Worm (Caenorhabditis elegans) whole organism, L2 larva: ENCODE data around the gene ddx-17.

Experiments used
- C34F6.9 ChIP-seq: fragments of 150-350 bp; optimal IDR thresholded peaks from 2 replicates; lab custom pipeline; 2014; ENCODE audit warnings: missing biosample characterization, missing genetic modification characterization
- F13H6.1 ChIP-seq: sonication (generic microtip); optimal IDR thresholded peaks from 2 replicates; lab custom pipeline; 2016; ENCODE audit warnings: missing genetic modification characterization, missing compliant biosample characterization
- R02D3.7 ChIP-seq: fragments of 150-350 bp; optimal IDR thresholded peaks from 2 replicates; lab custom pipeline; 2014; ENCODE audit warnings: missing biosample characterization, missing genetic modification characterization
- Y55F3AM.14 ChIP-seq: fragments of 200-800 bp; sonication (Bioruptor generic); optimal IDR thresholded peaks from 2 replicates; lab custom pipeline; 2018; ENCODE audit warnings: mild to moderate bottlenecking, missing genetic modification characterization, missing compliant biosample characterization
- ZK546.5 ChIP-seq: sonication (generic microtip); optimal IDR thresholded peaks from 2 replicates; lab custom pipeline; 2017; ENCODE audit warnings: missing biosample characterization, missing genetic modification characterization
- alr-1 ChIP-seq: fragments of 150-350 bp; optimal IDR thresholded peaks from 2 replicates; lab custom pipeline; 2014; ENCODE audit warnings: missing biosample characterization, missing genetic modification characterization
- aly-2 ChIP-seq: fragments of 150-350 bp; optimal IDR thresholded peaks from 2 replicates; lab custom pipeline; 2014; ENCODE audit warnings: missing biosample characterization, missing genetic modification characterization
- ama-1 ChIP-seq: fragments of 150-350 bp; optimal IDR thresholded peaks from 2 replicates; lab custom pipeline; 2018; ENCODE audit warnings: inconsistent platforms
- blmp-1 ChIP-seq: sonication (generic microtip); optimal IDR thresholded peaks from 2 replicates; lab custom pipeline; 2017; ENCODE audit warnings: missing genetic modification characterization, mild to moderate bottlenecking, missing compliant biosample characterization, antibody characterized with exemption, moderate library complexity; ENCODE audit not compliant: insufficient read depth
- ceh-16 ChIP-seq: fragments of 150-350 bp; optimal IDR thresholded peaks from 2 replicates; lab custom pipeline; 2014; ENCODE audit warnings: missing biosample characterization, missing genetic modification characterization
- ceh-82 ChIP-seq: fragments of 150-350 bp; optimal IDR thresholded peaks from 2 replicates; lab custom pipeline; 2014; ENCODE audit warnings: missing biosample characterization, missing genetic modification characterization
- crh-2 ChIP-seq: sonication (generic microtip); optimal IDR thresholded peaks from 2 replicates; lab custom pipeline; 2017; ENCODE audit warnings: missing biosample characterization, missing genetic modification characterization
- dmd-4 ChIP-seq: sonication (generic microtip); optimal IDR thresholded peaks from 2 replicates; lab custom pipeline; 2017; ENCODE audit warnings: missing biosample characterization, missing genetic modification characterization
- egl-27 ChIP-seq: sonication (generic microtip); optimal IDR thresholded peaks from 3 replicates; lab custom pipeline; 2017; ENCODE audit warnings: missing biosample characterization, missing genetic modification reagents, missing genetic modification characterization
- elt-1 ChIP-seq: fragments of 150-350 bp; optimal IDR thresholded peaks from 2 replicates; lab custom pipeline; 2014; ENCODE audit warnings: missing biosample characterization, missing genetic modification characterization
- elt-3 ChIP-seq: sonication (generic microtip); optimal IDR thresholded peaks from 2 replicates; lab custom pipeline; 2017; ENCODE audit warnings: missing biosample characterization, missing genetic modification characterization
- fos-1 ChIP-seq: fragments of 150-350 bp; optimal IDR thresholded peaks from 2 replicates; lab custom pipeline; 2014; ENCODE audit warnings: missing biosample characterization, missing genetic modification characterization
- gmeb-1 ChIP-seq: fragments of 150-350 bp; optimal IDR thresholded peaks from 2 replicates; lab custom pipeline; 2014; ENCODE audit warnings: missing biosample characterization, missing genetic modification characterization
- lin-11 ChIP-seq: fragments of 150-350 bp; sonication (generic microtip); optimal IDR thresholded peaks from 2 replicates; lab custom pipeline; 2014; ENCODE audit warnings: missing biosample characterization, missing genetic modification characterization, inconsistent platforms, mixed read lengths
- lin-13 ChIP-seq: fragments of 150-350 bp; optimal IDR thresholded peaks from 2 replicates; lab custom pipeline; 2014; ENCODE audit warnings: missing biosample characterization, missing genetic modification reagents, missing genetic modification characterization
- lin-39 ChIP-seq: fragments of 150-350 bp; optimal IDR thresholded peaks from 2 replicates; lab custom pipeline; 2014; ENCODE audit warnings: missing biosample characterization, missing genetic modification reagents, missing genetic modification characterization
- lsy-2 ChIP-seq, 2 experiments: fragments of 150-350 bp in 1 of 2; sonication (generic microtip) in 1 of 2; optimal IDR thresholded peaks; 2 replicates each; lab custom pipeline; 2014 to 2017; ENCODE audit warnings: missing biosample characterization in 2 of 2, missing genetic modification characterization in 2 of 2
- mab-5 ChIP-seq: fragments of 150-350 bp; optimal IDR thresholded peaks from 2 replicates; lab custom pipeline; 2014; ENCODE audit warnings: missing biosample characterization, missing genetic modification characterization
- mbf-1 ChIP-seq: sonication (generic microtip); optimal IDR thresholded peaks from 2 replicates; lab custom pipeline; 2017; ENCODE audit warnings: missing biosample characterization, missing genetic modification characterization
- mdl-1 ChIP-seq, 2 experiments: fragments of 150-350 bp in 1 of 2; sonication (generic microtip) in 1 of 2; optimal IDR thresholded peaks; 2 replicates each; lab custom pipeline; 2017; ENCODE audit warnings: missing biosample characterization in 2 of 2, missing genetic modification characterization in 2 of 2
- nhr-10 ChIP-seq: sonication (generic microtip); optimal IDR thresholded peaks from 2 replicates; lab custom pipeline; 2017; ENCODE audit warnings: missing biosample characterization, missing genetic modification characterization
- nhr-11 ChIP-seq: fragments of 150-350 bp; optimal IDR thresholded peaks from 2 replicates; lab custom pipeline; 2014; ENCODE audit warnings: missing biosample characterization, missing genetic modification characterization
- nhr-12 ChIP-seq: fragments of 150-350 bp; optimal IDR thresholded peaks from 2 replicates; lab custom pipeline; 2014; ENCODE audit warnings: missing biosample characterization, missing genetic modification characterization
- nhr-129 ChIP-seq: fragments of 150-350 bp; optimal IDR thresholded peaks from 2 replicates; lab custom pipeline; 2014; ENCODE audit warnings: missing biosample characterization, missing genetic modification characterization
- nhr-21 ChIP-seq: fragments of 150-350 bp; optimal IDR thresholded peaks from 2 replicates; lab custom pipeline; 2014; ENCODE audit warnings: missing biosample characterization, missing genetic modification characterization
- nhr-23 ChIP-seq: fragments of 150-350 bp; optimal IDR thresholded peaks from 2 replicates; lab custom pipeline; 2014; ENCODE audit warnings: missing biosample characterization, missing genetic modification reagents, missing genetic modification characterization
- nhr-237 ChIP-seq: fragments of 150-350 bp; optimal IDR thresholded peaks from 2 replicates; lab custom pipeline; 2014; ENCODE audit warnings: missing biosample characterization, missing genetic modification characterization
- nhr-25 ChIP-seq: fragments of 150-350 bp; sonication (generic microtip); optimal IDR thresholded peaks from 3 replicates; lab custom pipeline; 2014; ENCODE audit warnings: missing biosample characterization, missing genetic modification characterization
- nhr-6 ChIP-seq: fragments of 150-350 bp; optimal IDR thresholded peaks from 2 replicates; lab custom pipeline; 2014; ENCODE audit warnings: missing biosample characterization, missing genetic modification characterization
- nhr-77 ChIP-seq: fragments of 150-350 bp; optimal IDR thresholded peaks from 2 replicates; lab custom pipeline; 2014; ENCODE audit warnings: missing biosample characterization, missing genetic modification characterization
- peb-1 ChIP-seq: fragments of 150-350 bp; optimal IDR thresholded peaks from 2 replicates; lab custom pipeline; 2014; ENCODE audit warnings: missing biosample characterization, missing genetic modification characterization
- sem-4 ChIP-seq: fragments of 150-350 bp; optimal IDR thresholded peaks from 2 replicates; lab custom pipeline; 2014; ENCODE audit warnings: missing biosample characterization, missing genetic modification reagents, missing genetic modification characterization
- skn-1 ChIP-seq: sonication (generic microtip); optimal IDR thresholded peaks from 2 replicates; lab custom pipeline; 2017; ENCODE audit warnings: missing biosample characterization, missing genetic modification characterization
- sma-3 ChIP-seq: sonication (generic microtip); optimal IDR thresholded peaks from 2 replicates; lab custom pipeline; 2016; ENCODE audit warnings: missing genetic modification reagents, missing genetic modification characterization, missing compliant biosample characterization
- sma-9 ChIP-seq, 2 experiments: fragments of 150-350 bp in 1 of 2; sonication (generic microtip) in 1 of 2; optimal IDR thresholded peaks; 2 replicates each; lab custom pipeline; 2014 to 2016; ENCODE audit warnings: missing genetic modification characterization in 2 of 2, mild to moderate bottlenecking in 1 of 2, missing biosample characterization in 1 of 2, missing compliant biosample characterization in 1 of 2, missing genetic modification reagents in 1 of 2, moderate library complexity in 1 of 2
- snpc-4 ChIP-seq: fragments of 150-350 bp; optimal IDR thresholded peaks from 2 replicates; lab custom pipeline; 2014; ENCODE audit warnings: missing biosample characterization, missing genetic modification characterization
- unc-39 ChIP-seq: fragments of 150-350 bp; optimal IDR thresholded peaks from 2 replicates; lab custom pipeline; 2014; ENCODE audit warnings: missing biosample characterization, missing genetic modification characterization
- unc-55 ChIP-seq: fragments of 150-350 bp; sonication (generic microtip); optimal IDR thresholded peaks from 3 replicates; lab custom pipeline; 2014; ENCODE audit warnings: missing biosample characterization, missing genetic modification reagents, missing genetic modification characterization
- unc-62 ChIP-seq: fragments of 150-350 bp; optimal IDR thresholded peaks from 2 replicates; lab custom pipeline; 2014; ENCODE audit warnings: missing biosample characterization, missing genetic modification reagents, missing genetic modification characterization
- zag-1 ChIP-seq: fragments of 150-350 bp; optimal IDR thresholded peaks from 2 replicates; lab custom pipeline; 2014; ENCODE audit warnings: missing biosample characterization, missing genetic modification characterization
- ztf-1 ChIP-seq: fragments of 200-800 bp; sonication (Bioruptor generic); conservative IDR thresholded peaks from 2 replicates; pipeline ENCODE4 v1.3.6; 2022; ENCODE audit warnings: missing genetic modification characterization, missing compliant biosample characterization
- ztf-11 ChIP-seq: sonication (generic microtip); optimal IDR thresholded peaks from 2 replicates; lab custom pipeline; 2017; ENCODE audit warnings: missing biosample characterization, missing genetic modification characterization
- ztf-4 ChIP-seq: fragments of 150-350 bp; optimal IDR thresholded peaks from 2 replicates; lab custom pipeline; 2014; ENCODE audit warnings: missing biosample characterization, missing genetic modification characterization

Gene ddx-17

DNA sequence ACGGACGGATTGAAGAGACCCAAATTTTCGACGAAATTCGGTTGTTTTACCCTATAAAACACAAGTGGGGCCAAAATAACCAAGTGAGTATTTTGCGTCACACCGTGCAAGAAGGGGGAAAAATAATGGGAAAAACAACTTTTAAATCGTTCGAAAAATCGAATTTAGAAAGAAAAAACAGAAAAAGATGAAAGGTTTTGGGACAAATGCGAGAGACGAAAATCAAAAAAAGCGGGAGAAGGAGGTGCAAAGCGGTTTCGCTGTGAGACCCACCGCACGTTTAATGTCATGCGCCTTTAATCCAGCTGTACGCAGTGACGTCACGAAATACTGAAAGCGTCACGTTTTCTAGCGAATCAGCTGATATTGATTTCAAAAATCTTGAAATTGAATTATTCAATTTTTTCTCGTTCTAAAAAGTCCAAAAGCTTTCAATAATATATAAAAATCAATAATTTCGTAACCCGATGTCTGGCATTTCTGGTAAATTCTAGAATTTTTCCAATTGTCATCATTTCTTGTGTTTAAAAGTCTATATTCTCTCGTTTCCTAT lies at the start of gene ddx-17, which contains the start of gene aip-1:
ddx-17 (minus strand) TSS at position 51 of the 553 bp plus-strand sequence.
aip-1 (plus strand) TSS at position 332 of the 553 bp plus-strand sequence.
- TF ChIP-seq lsy-2 (tag; optimal IDR thresholded peaks at IDR 0.05; lab: Kevin White, UChicago) (peak; percentile 35 to 87), dmd-4 (tag; lab: Kevin White, UChicago) (no peak), lin-13 (GFP tag; lab: Kevin White, UChicago) (peak; percentile 33), ama-1 (lab: Kevin White, UChicago) (peak; percentile 83), ZK546.5 (tag; lab: Kevin White, UChicago) (no peak), unc-62 (GFP tag; lab: Kevin White, UChicago) (no peak), sma-3 (GFP tag; lab: Kevin White, UChicago) (peak; percentile 34), crh-2 (tag; lab: Kevin White, UChicago) (peak; percentile 88), F13H6.1 (tag; lab: Kevin White, UChicago) (peak; percentile 55), skn-1 (tag; lab: Kevin White, UChicago) (peak; percentile 87), ztf-4 (tag; lab: Kevin White, UChicago) (peak; percentile 23), unc-55 (GFP tag; lab: Kevin White, UChicago) (peak; percentile 88), nhr-77 (no peak), lin-39 (tag; lab: Kevin White, UChicago) (no peak), ztf-11 (tag; lab: Kevin White, UChicago) (no peak), elt-3 (tag; lab: Kevin White, UChicago) (no peak), nhr-25 (tag; lab: Kevin White, UChicago) (peak; percentile 74), ztf-1 (no peak), alr-1 (no peak), lin-11 (tag; lab: Kevin White, UChicago) (peak; percentile 58), egl-27 (tag; lab: Kevin White, UChicago) (no peak), ceh-82 (tag; lab: Kevin White, UChicago) (no peak), C34F6.9 (peak; percentile 92), mab-5 (tag; lab: Kevin White, UChicago) (peak; percentile 25), Y55F3AM.14 (GFP tag; lab: Kevin White, UChicago) (no peak), gmeb-1 (tag; lab: Kevin White, UChicago) (peak; percentile 65), sem-4 (peak; percentile 2), nhr-10 (tag; lab: Kevin White, UChicago) (peak; percentile 23), nhr-12 (tag; lab: Kevin White, UChicago) (no peak), fos-1 (tag; lab: Kevin White, UChicago) (peak; percentile 60), peb-1 (tag; lab: Kevin White, UChicago) (no peak), nhr-11 (no peak), zag-1 (no peak), sma-9 (GFP tag; optimal IDR thresholded peaks at IDR 0.05; lab: Kevin White, UChicago) (peak; percentile 67), sma-9 (tag; optimal IDR thresholded peaks at IDR 0.05; lab: Kevin White, UChicago) (no peak), snpc-4 (peak; percentile 59), nhr-237 (tag; lab: Kevin White, UChicago) (no peak), aly-2 (tag; lab: Kevin White, UChicago) (no peak), elt-1 (tag; lab: Kevin White, UChicago) (no peak), mbf-1 (tag; lab: Kevin White, UChicago) (no peak), nhr-23 (tag; lab: Kevin White, UChicago) (no peak), nhr-129 (tag; lab: Kevin White, UChicago) (peak; percentile 86), R02D3.7 (tag; lab: Kevin White, UChicago) (no peak), blmp-1 (tag; lab: Kevin White, UChicago) (peak; percentile 36), mdl-1 (tag; optimal IDR thresholded peaks at IDR 0.05; lab: Kevin White, UChicago) (no peak), ceh-16 (tag; lab: Kevin White, UChicago) (no peak), nhr-21 (peak; percentile 51), nhr-6 (no peak), unc-39 (tag; lab: Kevin White, UChicago) (no peak)
